Worm (Caenorhabditis elegans) whole organism, mixed stage, embryonic: ENCODE results near the gene kin-19.

Experiments used
- M03D4.4 ChIP-seq: sonication (generic microtip); optimal IDR thresholded peaks from 2 replicates; lab custom pipeline; 2017; ENCODE audit warnings: mild to moderate bottlenecking, missing genetic modification characterization, missing compliant biosample characterization
- bed-3 ChIP-seq: fragments of 200-800 bp; sonication (Bioruptor generic); optimal IDR thresholded peaks from 3 replicates; lab custom pipeline; 2018; ENCODE audit warnings: mild to moderate bottlenecking, missing genetic modification characterization, moderate library complexity, missing compliant biosample characterization
- blmp-1 ChIP-seq: fragments of 150-350 bp; optimal IDR thresholded peaks from 2 replicates; lab custom pipeline; 2014; ENCODE audit warnings: missing biosample characterization, missing genetic modification characterization
- ceh-39 ChIP-seq: fragments of 150-350 bp; optimal IDR thresholded peaks from 2 replicates; lab custom pipeline; 2014; ENCODE audit warnings: missing biosample characterization, missing genetic modification characterization
- ceh-43 ChIP-seq: fragments of 200-800 bp; sonication (Bioruptor generic); optimal IDR thresholded peaks from 2 replicates; lab custom pipeline; 2018; ENCODE audit warnings: mild to moderate bottlenecking, missing genetic modification characterization, moderate library complexity, missing compliant biosample characterization
- ceh-83 ChIP-seq: fragments of 200-800 bp; sonication (Bioruptor generic); optimal IDR thresholded peaks from 2 replicates; lab custom pipeline; 2018; ENCODE audit warnings: mild to moderate bottlenecking, missing genetic modification characterization, missing compliant biosample characterization
- ces-1 ChIP-seq: fragments of 150-350 bp; optimal IDR thresholded peaks from 2 replicates; lab custom pipeline; 2014; ENCODE audit warnings: missing biosample characterization, missing genetic modification reagents, missing genetic modification characterization
- cnd-1 ChIP-seq: fragments of 200-800 bp; sonication (Bioruptor generic); optimal IDR thresholded peaks from 2 replicates; lab custom pipeline; 2018; ENCODE audit warnings: mild to moderate bottlenecking, missing genetic modification characterization, missing compliant biosample characterization
- drap-1 ChIP-seq: fragments of 200-800 bp; sonication (Bioruptor generic); optimal IDR thresholded peaks from 3 replicates; lab custom pipeline; 2018; ENCODE audit warnings: mild to moderate bottlenecking, missing genetic modification characterization, missing compliant biosample characterization
- elt-1 ChIP-seq: sonication (generic microtip); optimal IDR thresholded peaks from 2 replicates; lab custom pipeline; 2017; ENCODE audit warnings: missing genetic modification characterization, mild to moderate bottlenecking, missing compliant biosample characterization, antibody characterized with exemption, moderate library complexity, borderline replicate concordance; ENCODE audit not compliant: insufficient read depth
- elt-3 ChIP-seq: fragments of 150-350 bp; optimal IDR thresholded peaks from 2 replicates; lab custom pipeline; 2014; ENCODE audit warnings: missing biosample characterization, missing genetic modification characterization
- flh-1 ChIP-seq: fragments of 200-800 bp; sonication (Bioruptor generic); optimal IDR thresholded peaks from 2 replicates; lab custom pipeline; 2018; ENCODE audit warnings: mild to moderate bottlenecking, missing genetic modification characterization, moderate library complexity, missing compliant biosample characterization
- ham-2 ChIP-seq: fragments of 200-800 bp; sonication (Bioruptor generic); optimal IDR thresholded peaks from 2 replicates; lab custom pipeline; 2018; ENCODE audit warnings: mild to moderate bottlenecking, missing genetic modification characterization, missing compliant biosample characterization
- hlh-1 ChIP-seq: fragments of 150-350 bp; optimal IDR thresholded peaks from 2 replicates; lab custom pipeline; 2014; ENCODE audit warnings: missing biosample characterization, missing genetic modification reagents, missing genetic modification characterization
- lin-13 ChIP-seq: fragments of 150-350 bp; optimal IDR thresholded peaks from 2 replicates; lab custom pipeline; 2014; ENCODE audit warnings: missing biosample characterization, missing genetic modification characterization
- lin-32 ChIP-seq: fragments of 200-800 bp; sonication (Bioruptor generic); optimal IDR thresholded peaks from 2 replicates; lab custom pipeline; 2018; ENCODE audit warnings: mild to moderate bottlenecking, missing genetic modification characterization, missing compliant biosample characterization
- lsy-2 ChIP-seq: fragments of 150-350 bp; optimal IDR thresholded peaks from 2 replicates; lab custom pipeline; 2014; ENCODE audit warnings: missing biosample characterization, missing genetic modification characterization
- mep-1 ChIP-seq: fragments of 150-350 bp; optimal IDR thresholded peaks from 2 replicates; lab custom pipeline; 2017; ENCODE audit warnings: missing biosample characterization, missing genetic modification reagents, missing genetic modification characterization, inconsistent platforms
- mls-2 ChIP-seq: sonication (generic microtip); optimal IDR thresholded peaks from 2 replicates; lab custom pipeline; 2016; ENCODE audit warnings: mild to moderate bottlenecking, missing genetic modification characterization, moderate library complexity, missing compliant biosample characterization
- nhr-12 ChIP-seq: fragments of 150-350 bp; optimal IDR thresholded peaks from 2 replicates; lab custom pipeline; 2014; ENCODE audit warnings: missing biosample characterization, missing genetic modification characterization
- nhr-2 ChIP-seq: fragments of 150-350 bp; optimal IDR thresholded peaks from 2 replicates; lab custom pipeline; 2014; ENCODE audit warnings: missing biosample characterization, missing genetic modification characterization
- nhr-237 ChIP-seq: fragments of 150-350 bp; optimal IDR thresholded peaks from 2 replicates; lab custom pipeline; 2014; ENCODE audit warnings: missing biosample characterization, missing genetic modification characterization
- nhr-28 ChIP-seq: fragments of 150-350 bp; optimal IDR thresholded peaks from 2 replicates; lab custom pipeline; 2014; ENCODE audit warnings: missing biosample characterization, missing genetic modification characterization
- nhr-76 ChIP-seq: sonication (generic microtip); optimal IDR thresholded peaks from 2 replicates; lab custom pipeline; 2017; ENCODE audit warnings: missing biosample characterization, missing genetic modification characterization
- pha-4 ChIP-seq: fragments of 150-350 bp; optimal IDR thresholded peaks from 2 replicates; lab custom pipeline; 2018; ENCODE audit warnings: missing biosample characterization, missing genetic modification reagents, missing genetic modification characterization
- sem-2 ChIP-seq: fragments of 200-800 bp; sonication (Bioruptor generic); optimal IDR thresholded peaks from 2 replicates; lab custom pipeline; 2018; ENCODE audit warnings: mild to moderate bottlenecking, missing genetic modification characterization, missing compliant biosample characterization
- snpc-4 ChIP-seq: fragments of 150-350 bp; optimal IDR thresholded peaks from 2 replicates; lab custom pipeline; 2014; ENCODE audit warnings: missing biosample characterization, missing genetic modification characterization
- sptf-1 ChIP-seq: sonication (generic microtip); optimal IDR thresholded peaks from 2 replicates; lab custom pipeline; 2017; ENCODE audit warnings: mild to moderate bottlenecking, missing genetic modification characterization, moderate library complexity, missing compliant biosample characterization
- tbx-8 ChIP-seq: fragments of 200-800 bp; sonication (Bioruptor generic); optimal IDR thresholded peaks from 2 replicates; lab custom pipeline; 2018; ENCODE audit warnings: mild to moderate bottlenecking, missing genetic modification characterization, moderate library complexity, missing compliant biosample characterization
- unc-120 ChIP-seq: sonication (generic microtip); optimal IDR thresholded peaks from 2 replicates; lab custom pipeline; 2017; ENCODE audit warnings: missing genetic modification characterization, missing compliant biosample characterization; ENCODE audit not compliant: poor library complexity, severe bottlenecking
- unc-39 ChIP-seq: fragments of 150-350 bp; optimal IDR thresholded peaks from 2 replicates; lab custom pipeline; 2014; ENCODE audit warnings: missing biosample characterization, missing genetic modification characterization
- unc-62 ChIP-seq: fragments of 150-350 bp; optimal IDR thresholded peaks from 2 replicates; lab custom pipeline; 2014; ENCODE audit warnings: missing biosample characterization, missing genetic modification reagents, missing genetic modification characterization
- zip-8 ChIP-seq: fragments of 150-350 bp; optimal IDR thresholded peaks from 2 replicates; lab custom pipeline; 2014; ENCODE audit warnings: missing biosample characterization, missing genetic modification characterization
- ztf-11 ChIP-seq: fragments of 150-350 bp; optimal IDR thresholded peaks from 2 replicates; lab custom pipeline; 2014; ENCODE audit warnings: missing biosample characterization, missing genetic modification characterization

kin-19 gene

ce11 chrIII:4088338-4088918 is 2.0 kb upstream of the kin-19 start:
- no peak for TF ChIP-seq elt-3 (tag; lab: Kevin White, UChicago)
- no peak for TF ChIP-seq ztf-11
- no peak for TF ChIP-seq nhr-2 (tag; lab: Kevin White, UChicago)
- TF ChIP-seq blmp-1 (tag; lab: Kevin White, UChicago) = no peak
- TF ChIP-seq pha-4 = no peak
- TF ChIP-seq cnd-1 (tag; lab: Kevin White, UChicago) = no peak
- no peak for TF ChIP-seq nhr-28 (tag; lab: Kevin White, UChicago)
- TF ChIP-seq sem-2 (GFP tag; lab: Kevin White, UChicago) = no peak
- no peak for TF ChIP-seq elt-1 (tag; lab: Kevin White, UChicago)
- no peak for TF ChIP-seq nhr-76 (tag; lab: Kevin White, UChicago)
- TF ChIP-seq ceh-43 (GFP tag; lab: Kevin White, UChicago) = no peak
- TF ChIP-seq ces-1 (GFP tag; lab: Kevin White, UChicago) = peak; percentile 85
- no peak for TF ChIP-seq unc-62
- TF ChIP-seq M03D4.4 (tag; lab: Kevin White, UChicago) = no peak
- TF ChIP-seq lsy-2 (tag; lab: Kevin White, UChicago) = peak; percentile 2
- TF ChIP-seq nhr-12 (tag; lab: Kevin White, UChicago) = no peak
- TF ChIP-seq lin-32 (GFP tag; lab: Kevin White, UChicago) = no peak
- peak; percentile 15 for TF ChIP-seq unc-120
- no peak for TF ChIP-seq flh-1 (GFP tag; lab: Kevin White, UChicago)
- TF ChIP-seq drap-1 (GFP tag; lab: Kevin White, UChicago) = no peak
- no peak for TF ChIP-seq ceh-83 (GFP tag; lab: Kevin White, UChicago)
- no peak for TF ChIP-seq bed-3 (GFP tag; lab: Kevin White, UChicago)
- no peak for TF ChIP-seq unc-39 (tag; lab: Kevin White, UChicago)

ce11 chrIII:4087565-4087964 is 1.1 kb upstream of the kin-19 start:
- TF ChIP-seq mep-1 (tag; lab: Kevin White, UChicago) (peak; percentile 77), pha-4 (peak; percentile 74), lsy-2 (tag; lab: Kevin White, UChicago) (peak; percentile 79), sptf-1 (tag; lab: Kevin White, UChicago) (peak; percentile 45), ceh-83 (GFP tag; lab: Kevin White, UChicago) (peak; percentile 27), drap-1 (GFP tag; lab: Kevin White, UChicago) (no peak), lin-13 (peak; percentile 79), nhr-76 (tag; lab: Kevin White, UChicago) (no peak), elt-3 (tag; lab: Kevin White, UChicago) (no peak), ces-1 (GFP tag; lab: Kevin White, UChicago) (peak; percentile 83), mls-2 (tag; lab: Kevin White, UChicago) (peak; percentile 27), elt-1 (tag; lab: Kevin White, UChicago) (no peak), zip-8 (tag; lab: Kevin White, UChicago) (no peak), ham-2 (GFP tag; lab: Kevin White, UChicago) (peak; percentile 24), nhr-2 (tag; lab: Kevin White, UChicago) (no peak), nhr-237 (tag; lab: Kevin White, UChicago) (peak; percentile 54), unc-120 (peak; percentile 16), ceh-39 (tag; lab: Kevin White, UChicago) (peak; percentile 68), snpc-4 (tag; lab: Kevin White, UChicago) (no peak), tbx-8 (GFP tag; lab: Kevin White, UChicago) (no peak), hlh-1 (tag; lab: Kevin White, UChicago) (peak; percentile 43)

ce11 chrIII:4087064-4087463 is 628 bp upstream of the kin-19 start:
- TF ChIP-seq bed-3 (GFP tag; lab: Kevin White, UChicago) (no peak), M03D4.4 (tag; lab: Kevin White, UChicago) (no peak), mep-1 (tag; lab: Kevin White, UChicago) (no peak), ceh-39 (tag; lab: Kevin White, UChicago) (no peak), elt-1 (tag; lab: Kevin White, UChicago) (no peak), nhr-28 (tag; lab: Kevin White, UChicago) (no peak), drap-1 (GFP tag; lab: Kevin White, UChicago) (no peak), hlh-1 (tag; lab: Kevin White, UChicago) (no peak), elt-3 (tag; lab: Kevin White, UChicago) (no peak), zip-8 (tag; lab: Kevin White, UChicago) (no peak), ceh-83 (GFP tag; lab: Kevin White, UChicago) (no peak), snpc-4 (tag; lab: Kevin White, UChicago) (no peak), nhr-76 (tag; lab: Kevin White, UChicago) (no peak), unc-62 (no peak), sem-2 (GFP tag; lab: Kevin White, UChicago) (no peak)
- TF ChIP-seq, all 35 proteins: peak for 0
